Fruit fly (Drosophila melanogaster) whole organism, wandering third instar larva: Measurements from ENCODE around the gene CG9917.
A peak's percentile ranks its signal among the peaks of the same experiment; 100 is the strongest.

Experiments
- CG32264 ChIP-seq: fragments of 200-800 bp; sonication (Bioruptor generic); optimal IDR thresholded peaks from 2 replicates; lab custom pipeline; 2016; ENCODE audit warnings: missing biosample characterization, missing genetic modification characterization
- CG9705 ChIP-seq: fragments of 200-800 bp; sonication (Bioruptor generic); optimal IDR thresholded peaks from 2 replicates; lab custom pipeline; 2018; ENCODE audit warnings: missing biosample characterization, mild to moderate bottlenecking, missing genetic modification characterization
- CrebA ChIP-seq: fragments of 200-800 bp; sonication (Bioruptor generic); optimal IDR thresholded peaks from 2 replicates; lab custom pipeline; 2016; ENCODE audit warnings: missing biosample characterization, mild to moderate bottlenecking, missing genetic modification characterization, borderline replicate concordance
- Dfd ChIP-seq: fragments of >200 bp; optimal IDR thresholded peaks from 2 replicates; lab custom pipeline; 2017; ENCODE audit warnings: missing biosample characterization, missing genetic modification characterization
- Dif ChIP-seq: fragments of 200-275, 200-300 bp; sonication (Bioruptor generic); optimal IDR thresholded peaks from 2 replicates; lab custom pipeline; 2018; ENCODE audit warnings: missing biosample characterization, missing genetic modification characterization; ENCODE audit not compliant: partially characterized antibody
- GATAd ChIP-seq: sonication (Bioruptor generic); optimal IDR thresholded peaks from 2 replicates; lab custom pipeline; 2016; ENCODE audit warnings: missing biosample characterization, missing genetic modification characterization
- Hnf4 ChIP-seq: fragments of 200-800 bp; sonication (Bioruptor generic); optimal IDR thresholded peaks from 2 replicates; lab custom pipeline; 2016; ENCODE audit warnings: missing biosample characterization, mild to moderate bottlenecking, missing genetic modification characterization
- Hr78 ChIP-seq: fragments of >200 bp; optimal IDR thresholded peaks from 2 replicates; lab custom pipeline; 2017; ENCODE audit warnings: missing biosample characterization, missing genetic modification characterization
- Hr83 ChIP-seq: fragments of 200-300 bp; sonication (Bioruptor generic); optimal IDR thresholded peaks from 2 replicates; lab custom pipeline; 2016; ENCODE audit warnings: missing biosample characterization, mild to moderate bottlenecking, missing genetic modification characterization, moderate library complexity; ENCODE audit not compliant: poor library complexity, severe bottlenecking
- Mio ChIP-seq: sonication (Bioruptor generic); optimal IDR thresholded peaks from 2 replicates; lab custom pipeline; 2016; ENCODE audit warnings: missing biosample characterization, missing genetic modification characterization
- Myc ChIP-seq: fragments of >200 bp; optimal IDR thresholded peaks from 2 replicates; lab custom pipeline; 2017
- N ChIP-seq: fragments of >200 bp; optimal IDR thresholded peaks from 2 replicates; lab custom pipeline; 2018; ENCODE audit warnings: missing biosample characterization, missing external identifiers, missing genetic modification characterization
- Rel ChIP-seq, 2 experiments: fragments of 200-800 bp; sonication (Bioruptor generic) in 1 of 2; optimal IDR thresholded peaks; 2 replicates in 1 of 2; 3 replicates in 1 of 2; lab custom pipeline; 2016 to 2019; ENCODE audit warnings: mild to moderate bottlenecking in 2 of 2, missing biosample characterization in 2 of 2, missing genetic modification characterization in 2 of 2, moderate library complexity in 1 of 2
- Sp1 ChIP-seq: fragments of 200-800 bp; sonication (Bioruptor generic); optimal IDR thresholded peaks from 3 replicates; lab custom pipeline; 2019; ENCODE audit warnings: missing biosample characterization, mild to moderate bottlenecking, missing genetic modification characterization, moderate library complexity
- br ChIP-seq: fragments of 200-800 bp; sonication (Bioruptor generic); optimal IDR thresholded peaks from 2 replicates; lab custom pipeline; 2016; ENCODE audit warnings: missing biosample characterization, missing genetic modification characterization
- dmrt93B ChIP-seq: fragments of 200-800 bp; sonication (Bioruptor generic); optimal IDR thresholded peaks from 2 replicates; lab custom pipeline; 2018; ENCODE audit warnings: missing biosample characterization, mild to moderate bottlenecking, missing genetic modification characterization
- ey ChIP-seq: fragments of 200-800 bp; sonication (Bioruptor generic); optimal IDR thresholded peaks from 2 replicates; lab custom pipeline; 2016; ENCODE audit warnings: missing biosample characterization, missing genetic modification characterization
- foxo ChIP-seq, 2 experiments: fragments of 200-800 bp; sonication (Bioruptor generic); optimal IDR thresholded peaks; 2 replicates in 1 of 2; 3 replicates in 1 of 2; lab custom pipeline; 2016 to 2017; ENCODE audit warnings: missing biosample characterization in 2 of 2, missing genetic modification characterization in 2 of 2
- fru ChIP-seq: fragments of 200-800 bp; sonication (Bioruptor generic); optimal IDR thresholded peaks from 3 replicates; lab custom pipeline; 2016; ENCODE audit warnings: missing biosample characterization, mild to moderate bottlenecking, missing genetic modification characterization
- h ChIP-seq: fragments of 200-800 bp; sonication (Bioruptor generic); optimal IDR thresholded peaks from 3 replicates; lab custom pipeline; 2016; ENCODE audit warnings: missing biosample characterization, mild to moderate bottlenecking, missing genetic modification characterization
- jim ChIP-seq: fragments of 175-275, 200-325 bp; sonication (Bioruptor generic); optimal IDR thresholded peaks from 2 replicates; lab custom pipeline; 2016; ENCODE audit warnings: missing biosample characterization, mild to moderate bottlenecking, missing genetic modification characterization
- lola ChIP-seq: fragments of >200 bp; optimal IDR thresholded peaks from 2 replicates; lab custom pipeline; 2017; ENCODE audit warnings: missing biosample characterization, missing genetic modification characterization
- pan ChIP-seq: fragments of >200 bp; optimal IDR thresholded peaks from 2 replicates; lab custom pipeline; 2017
- psq ChIP-seq: fragments of 200-800 bp; sonication (Bioruptor generic); optimal IDR thresholded peaks from 3 replicates; lab custom pipeline; 2017; ENCODE audit warnings: missing biosample characterization, mild to moderate bottlenecking, missing genetic modification characterization, moderate library complexity
- rgr ChIP-seq: fragments of 200-800 bp; sonication (Bioruptor generic); optimal IDR thresholded peaks from 3 replicates; lab custom pipeline; 2016; ENCODE audit warnings: missing biosample characterization, mild to moderate bottlenecking, missing genetic modification characterization
- sage ChIP-seq: fragments of 200-800 bp; sonication (Bioruptor generic); optimal IDR thresholded peaks from 2 replicates; lab custom pipeline; 2016; ENCODE audit warnings: missing biosample characterization, mild to moderate bottlenecking, missing genetic modification characterization
- tai ChIP-seq: sonication (Bioruptor generic); optimal IDR thresholded peaks from 2 replicates; lab custom pipeline; 2016; ENCODE audit warnings: missing biosample characterization, missing genetic modification characterization
- usp ChIP-seq: fragments of >200 bp; optimal IDR thresholded peaks from 2 replicates; lab custom pipeline; 2017; ENCODE audit warnings: missing biosample characterization, missing genetic modification characterization
- woc ChIP-seq: sonication (Bioruptor generic); optimal IDR thresholded peaks from 2 replicates; lab custom pipeline; 2016; ENCODE audit warnings: missing biosample characterization, mild to moderate bottlenecking, missing genetic modification characterization

Gene CG9917

dm6 chrX:16330659-16331058 lies 7.6 kb upstream of the CG9917 start, which contains the start of gene CG9919:
CG9919 (minus strand) TSS chrX:16330759.
- TF ChIP-seq psq (GFP tag; lab: Kevin White, UChicago): no peak
- no peak for TF ChIP-seq Hr83 (GFP tag; lab: Kevin White, UChicago)
- no peak for TF ChIP-seq Mio (GFP tag; lab: Kevin White, UChicago)
- TF ChIP-seq br (GFP tag; lab: Kevin White, UChicago): no peak
- TF ChIP-seq Hr78: no peak
- TF ChIP-seq Hnf4: no peak
- no peak for TF ChIP-seq CG32264
- no peak for TF ChIP-seq fru
- no peak for TF ChIP-seq usp
- no peak for TF ChIP-seq Rel (GFP tag; optimal IDR thresholded peaks at IDR 0.05; lab: Kevin White, UChicago)
- TF ChIP-seq Rel (tag; optimal IDR thresholded peaks at IDR 0.05; lab: Kevin White, UChicago): no peak
- no peak for TF ChIP-seq tai (GFP tag; lab: Kevin White, UChicago)
- TF ChIP-seq jim: no peak
- no peak for TF ChIP-seq N (GFP tag; lab: Kevin White, UChicago)
- TF ChIP-seq Dif (GFP tag; lab: Kevin White, UChicago): no peak
- no peak for TF ChIP-seq CG9705 (GFP tag; lab: Kevin White, UChicago)
- no peak for TF ChIP-seq dmrt93B (GFP tag; lab: Kevin White, UChicago)
- no peak for TF ChIP-seq ey (GFP tag; lab: Kevin White, UChicago)
- no peak for TF ChIP-seq CrebA (GFP tag; lab: Kevin White, UChicago)
- TF ChIP-seq lola: no peak
- no peak for TF ChIP-seq Dfd

dm6 chrX:16325472-16325871 lies 2.4 kb upstream of the CG9917 start, which contains the start of gene CalpC:
CalpC (plus strand) TSS chrX:16325763.
- TF ChIP-seq tai (GFP tag; lab: Kevin White, UChicago) (no peak), Hr83 (GFP tag; lab: Kevin White, UChicago) (no peak)

- TF ChIP-seq Myc (lab: Kevin White, UChicago) (no peak), Rel (GFP tag; optimal IDR thresholded peaks at IDR 0.05; lab: Kevin White, UChicago) (no peak), Rel (tag; optimal IDR thresholded peaks at IDR 0.05; lab: Kevin White, UChicago) (peak; percentile 93), sage (GFP tag; lab: Kevin White, UChicago) (no peak)
Observed at dm6 chrX:16323536-16323935, 505 bp upstream of the CG9917 start.

dm6 chrX:16321037-16321436 lies 2.0 kb downstream of the CG9917 start:
- TF ChIP-seq sage (GFP tag; lab: Kevin White, UChicago): no peak
- no peak for TF ChIP-seq Rel (GFP tag; optimal IDR thresholded peaks at IDR 0.05; lab: Kevin White, UChicago)
- peak; percentile 38 for TF ChIP-seq Rel (tag; optimal IDR thresholded peaks at IDR 0.05; lab: Kevin White, UChicago)

- TF ChIP-seq h (GFP tag; lab: Kevin White, UChicago) (peak; percentile 42), GATAd (GFP tag; lab: Kevin White, UChicago) (no peak), foxo (GFP tag; optimal IDR thresholded peaks at IDR 0.05; lab: Kevin White, UChicago) (peak in 1 of 2 experiments; percentile 31), jim (peak; percentile 57), tai (GFP tag; lab: Kevin White, UChicago) (no peak), Hnf4 (peak; percentile 50), Rel (GFP tag; optimal IDR thresholded peaks at IDR 0.05; lab: Kevin White, UChicago) (peak; percentile 5), Rel (tag; optimal IDR thresholded peaks at IDR 0.05; lab: Kevin White, UChicago) (peak; percentile 8), woc (GFP tag; lab: Kevin White, UChicago) (peak; percentile 59), Hr83 (GFP tag; lab: Kevin White, UChicago) (peak; percentile 77), Myc (lab: Kevin White, UChicago) (peak; percentile 10), Sp1 (peak; percentile 39), pan (lab: Kevin White, UChicago) (no peak), Dif (GFP tag; lab: Kevin White, UChicago) (peak; percentile 5), rgr (GFP tag; lab: Kevin White, UChicago) (peak; percentile 43), br (GFP tag; lab: Kevin White, UChicago) (no peak)
Observed at dm6 chrX:16320197-16320921, 2.7 kb downstream of the CG9917 start, which contains the start of gene Cyp1. Cyp1 (minus strand) TSS chrX:16320370.
